Worm (Caenorhabditis elegans) whole organism, L1 larva: ENCODE measurements around the gene Y45G5AM.7.

ENCODE experiments used
- aha-1 ChIP-seq: fragments of 150-350 bp; optimal IDR thresholded peaks from 2 replicates; lab custom pipeline; 2014; ENCODE audit warnings: missing biosample characterization, missing genetic modification characterization
- ama-1 ChIP-seq: fragments of 150-350 bp; optimal IDR thresholded peaks from 2 replicates; lab custom pipeline; 2014
- fkh-4 ChIP-seq: sonication (generic microtip); optimal IDR thresholded peaks from 2 replicates; lab custom pipeline; 2016; ENCODE audit warnings: missing compliant biosample characterization, missing genetic modification characterization, borderline replicate concordance
- tbx-2 ChIP-seq: sonication (generic microtip); optimal IDR thresholded peaks from 2 replicates; lab custom pipeline; 2016; ENCODE audit warnings: missing genetic modification characterization, missing compliant biosample characterization

DNA sequence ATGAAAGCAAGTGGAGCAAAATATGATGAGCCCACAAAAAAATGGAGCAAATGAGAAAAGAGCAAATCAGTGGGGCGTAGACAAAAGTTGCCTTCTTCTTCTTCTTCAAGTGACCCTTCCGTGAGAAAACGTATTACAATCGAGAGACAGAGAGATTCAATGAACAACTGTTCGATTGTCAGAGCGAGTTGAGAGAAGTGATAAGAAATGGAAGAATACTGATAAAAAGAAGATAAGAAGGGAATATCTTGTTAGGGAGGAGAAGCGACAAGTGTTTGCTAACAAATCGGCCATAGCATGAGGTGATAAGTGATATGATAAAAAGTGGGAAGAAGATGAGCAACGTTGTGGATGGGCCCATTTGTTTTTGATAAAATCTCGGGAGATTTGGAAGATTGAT, 12.7 kb downstream of the Y45G5AM.7 start:
- TF ChIP-seq ama-1 (no peak), fkh-4 (tag; lab: Kevin White, UChicago) (no peak), tbx-2 (tag; lab: Kevin White, UChicago) (no peak), aha-1 (tag; lab: Kevin White, UChicago) (no peak)
